Worm (Caenorhabditis elegans) whole organism, young adult: ENCODE measurements around the gene F44D12.19.

Experiments
- bed-2 ChIP-seq: fragments of 200-800 bp; sonication (Bioruptor generic); IDR thresholded peaks from 2 replicates; pipeline ENCODE4 v1.3.6; 2022; ENCODE audit warnings: missing genetic modification reagents, missing genetic modification characterization, missing compliant biosample characterization
- madf-8 ChIP-seq: fragments of 200-800 bp; sonication (Bioruptor generic); conservative IDR thresholded peaks from 2 replicates; pipeline ENCODE4 v1.3.6; 2022; ENCODE audit warnings: missing genetic modification reagents, missing genetic modification characterization, missing compliant biosample characterization
- mel-28 ChIP-seq: sonication (generic microtip); optimal IDR thresholded peaks from 2 replicates; lab custom pipeline; 2016; ENCODE audit warnings: borderline replicate concordance, mild to moderate bottlenecking, missing genetic modification characterization, missing compliant biosample characterization
- unc-62 ChIP-seq: fragments of 150-350 bp; optimal IDR thresholded peaks from 2 replicates; lab custom pipeline; 2014; ENCODE audit warnings: missing biosample characterization, missing genetic modification reagents, missing genetic modification characterization

ce11 chrIV:9982895-9983294 is 38.5 kb upstream of the F44D12.19 start, which contains the start of gene mam-2:
- no peak for TF ChIP-seq madf-8 (GFP tag; lab: Robert Waterston, UW)
- TF ChIP-seq unc-62 (GFP tag; lab: Kevin White, UChicago): no peak
- TF ChIP-seq bed-2: no peak
- TF ChIP-seq mel-28 (tag; lab: Kevin White, UChicago): no peak
